Worm (Caenorhabditis elegans): Measurements from ENCODE around the gene nphp-1.

Gene nphp-1

DNA sequence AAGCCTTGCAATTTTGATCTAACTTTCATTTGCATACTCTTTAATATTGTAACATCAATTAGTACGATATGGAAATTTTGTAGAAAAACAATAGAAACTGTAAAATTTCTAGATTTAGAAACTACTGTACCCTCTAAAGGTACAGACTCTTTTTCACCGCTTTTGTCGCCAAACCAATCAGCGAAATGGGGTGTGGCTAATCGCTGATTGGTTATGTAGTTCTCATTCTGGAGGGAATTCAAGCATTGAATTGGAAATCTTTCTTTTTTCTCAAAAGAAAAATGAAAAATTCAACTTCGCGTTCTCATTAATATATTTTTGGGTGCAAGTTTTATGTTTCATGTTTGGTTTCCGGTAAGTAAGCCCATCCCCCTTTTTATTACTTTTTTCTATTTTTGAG lies 48.5 kb downstream of the nphp-1 start:
- TF ChIP-seq lin-40 (tag; optimal IDR thresholded peaks at IDR 0.05), result no peak
- TF ChIP-seq D2030.7 (GFP tag; IDR thresholded peaks at IDR 0.05), result no peak
- no peak for TF ChIP-seq Y67H2A.10 (GFP tag; conservative IDR thresholded peaks at IDR 0.05)
- TF ChIP-seq Y95B8A.8 (GFP tag; IDR thresholded peaks at IDR 0.05), result no peak
- TF ChIP-seq athp-1 (tag; optimal IDR thresholded peaks at IDR 0.05), result no peak
- TF ChIP-seq akir-1 (GFP tag; optimal IDR thresholded peaks at IDR 0.05), result no peak

DNA sequence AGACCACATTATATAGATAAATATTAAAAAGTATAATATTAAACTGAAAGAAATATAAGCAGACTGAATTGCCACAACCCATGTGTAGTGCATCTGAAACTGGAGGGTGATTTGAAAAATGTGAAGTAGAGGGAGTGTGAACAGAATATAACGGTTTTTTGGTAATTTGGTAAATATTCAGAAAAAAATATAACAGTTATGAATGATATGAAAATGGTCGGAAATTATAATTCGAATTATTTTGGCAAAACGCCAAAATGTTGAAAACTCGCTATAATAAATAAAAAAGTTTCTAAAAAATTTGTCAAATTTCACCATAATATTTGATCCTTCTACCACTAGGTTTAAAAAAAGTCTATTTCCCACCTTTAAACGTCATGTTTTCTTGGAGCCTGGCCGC lies 49.9 kb downstream of the nphp-1 start, which contains the start of gene srv-2:
Gene srv-2, minus strand, starts transcription at position 101 of the 400 bp plus-strand sequence.
- TF ChIP-seq let-607 (tag; optimal IDR thresholded peaks at IDR 0.05), result no peak
- TF ChIP-seq lin-40 (tag; optimal IDR thresholded peaks at IDR 0.05), result no peak
- no peak for TF ChIP-seq nfyb-1 (GFP tag; IDR thresholded peaks at IDR 0.05)
- no peak for TF ChIP-seq sptf-2 (GFP tag; optimal IDR thresholded peaks at IDR 0.05)
- no peak for TF ChIP-seq mxl-1 (tag; optimal IDR thresholded peaks at IDR 0.05)
- no peak for TF ChIP-seq B0261.1 (tag; optimal IDR thresholded peaks at IDR 0.05)
- no peak for TF ChIP-seq F57A8.1 (GFP tag; optimal IDR thresholded peaks at IDR 0.05)
- TF ChIP-seq madf-3 (GFP tag; IDR thresholded peaks at IDR 0.05), result no peak
- TF ChIP-seq F57C9.4 (tag; optimal IDR thresholded peaks at IDR 0.05), result no peak
- no peak for TF ChIP-seq ccch-3 (GFP tag; optimal IDR thresholded peaks at IDR 0.05)
- no peak for TF ChIP-seq attf-3 (GFP tag; conservative IDR thresholded peaks at IDR 0.05)
- TF ChIP-seq hmg-1.2 (GFP tag; IDR thresholded peaks at IDR 0.05), result no peak
- no peak for TF ChIP-seq hlh-26 (GFP tag; conservative IDR thresholded peaks at IDR 0.05)
- no peak for TF ChIP-seq dox-1 (GFP tag; IDR thresholded peaks at IDR 0.05)
- no peak for TF ChIP-seq ztf-22 (GFP tag; optimal IDR thresholded peaks at IDR 0.05)
- TF ChIP-seq madf-10 (tag; optimal IDR thresholded peaks at IDR 0.05), result no peak

DNA sequence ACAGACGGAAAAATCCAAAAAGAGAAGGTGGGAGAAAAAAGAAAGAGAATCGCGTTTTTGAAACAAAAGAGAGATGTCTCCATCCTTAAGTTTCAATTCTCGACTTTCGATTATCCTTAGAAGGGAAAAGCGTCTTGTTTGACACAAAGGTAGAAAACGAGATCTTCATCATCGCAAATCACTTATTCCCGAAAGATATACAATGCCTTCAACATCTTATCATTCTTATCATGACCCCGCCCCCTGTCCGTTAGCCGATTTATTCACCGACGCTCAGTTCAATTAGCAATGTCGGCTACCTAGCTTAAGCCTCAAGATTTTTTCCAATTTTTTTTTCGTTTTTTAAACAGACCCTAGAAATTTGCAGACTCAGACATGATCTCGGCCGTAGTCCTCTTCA lies 53.1 kb downstream of the nphp-1 start, which contains the start of gene C14A4.9:
Gene C14A4.9, plus strand, starts transcription at position 368 of the 400 bp plus-strand sequence.
- no peak for TF ChIP-seq ceh-91 (GFP tag; IDR thresholded peaks at IDR 0.05)
- TF ChIP-seq chd-7 (tag; optimal IDR thresholded peaks at IDR 0.05), result no peak
- no peak for TF ChIP-seq ztf-22 (GFP tag; optimal IDR thresholded peaks at IDR 0.05)
- TF ChIP-seq lin-26 (GFP tag; IDR thresholded peaks at IDR 0.05), result no peak
- TF ChIP-seq let-526 (GFP tag; IDR thresholded peaks at IDR 0.05), result no peak
- TF ChIP-seq madf-6 (GFP tag; IDR thresholded peaks at IDR 0.05), result no peak
- TF ChIP-seq tlf-1 (GFP tag; optimal IDR thresholded peaks at IDR 0.05), result no peak
- no peak for TF ChIP-seq him-1 (tag; optimal IDR thresholded peaks at IDR 0.05)
- TF ChIP-seq D2030.7 (GFP tag; IDR thresholded peaks at IDR 0.05), result no peak
